Fruit fly (Drosophila melanogaster): ENCODE measurements around the gene CG3919.

- TF ChIP-seq Blimp-1 (GFP tag; optimal IDR thresholded peaks at IDR 0.05) (no peak), CG8319 (GFP tag; optimal IDR thresholded peaks at IDR 0.05) (no peak), CG16779 (tag; optimal IDR thresholded peaks at IDR 0.05) (no peak), dsx (GFP tag; optimal IDR thresholded peaks at IDR 0.05; ENCODE audit: poor library complexity, severe bottlenecking) (no peak), fkh (GFP tag; optimal IDR thresholded peaks at IDR 0.05) (no peak), CG6276 (GFP tag; optimal IDR thresholded peaks at IDR 0.05) (peak; percentile 76), CG7368 (GFP tag; optimal IDR thresholded peaks at IDR 0.05) (peak; percentile 5), lz (GFP tag; optimal IDR thresholded peaks at IDR 0.05) (no peak), Sox14 (GFP tag; optimal IDR thresholded peaks at IDR 0.05) (peak; percentile 49), Hr39 (GFP tag; optimal IDR thresholded peaks at IDR 0.05) (no peak), spab (GFP tag; optimal IDR thresholded peaks at IDR 0.05) (peak; percentile 44), CG11902 (GFP tag; optimal IDR thresholded peaks at IDR 0.05) (no peak), Smox (GFP tag; optimal IDR thresholded peaks at IDR 0.05) (no peak), achi (GFP tag; optimal IDR thresholded peaks at IDR 0.05) (peak; percentile 45)
Measured at dm6 chr3L:14422135-14422534, 11.7 kb downstream of the CG3919 start.
